Fruit fly (Drosophila melanogaster): Measurements from ENCODE around the gene jus.

Gene jus

DNA sequence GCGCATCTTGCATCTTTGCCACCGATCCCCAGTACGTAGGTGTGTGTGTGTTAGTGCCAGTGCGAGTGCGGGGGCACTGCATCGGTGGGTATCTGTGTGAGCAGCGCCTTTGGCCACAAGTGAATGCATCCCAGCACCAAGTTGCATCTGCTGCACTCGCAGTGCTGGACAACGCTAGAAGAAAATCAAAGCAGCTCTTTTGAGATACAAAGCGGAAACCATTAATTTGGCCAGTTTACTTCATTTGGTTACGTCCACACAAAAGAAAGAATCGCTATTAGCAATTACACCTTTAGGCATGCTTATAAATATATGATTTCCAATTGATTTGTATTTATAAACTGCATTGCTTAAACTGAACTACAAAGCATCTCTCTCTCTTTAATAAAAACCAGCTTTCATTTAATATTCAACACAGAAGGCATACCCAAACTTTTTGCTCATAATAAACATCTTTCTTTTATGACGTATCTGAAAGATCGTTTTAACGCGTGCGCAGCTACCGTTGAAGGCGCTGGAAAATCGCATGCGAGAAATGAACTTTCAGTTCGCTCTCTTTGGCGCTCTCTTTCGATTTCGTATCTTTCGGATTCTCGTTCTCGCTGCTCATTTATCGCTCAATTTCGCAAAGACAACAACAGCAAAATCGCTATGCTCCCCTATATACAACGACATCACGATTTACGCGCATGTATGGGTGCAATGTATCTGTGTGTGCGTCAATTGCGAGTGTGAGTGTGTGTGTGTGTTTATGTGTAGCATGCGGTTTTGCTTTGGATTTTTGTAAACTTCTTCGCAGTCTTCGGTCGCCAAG, 11.6 kb upstream of the jus start:
- peak; percentile 31 for TF ChIP-seq brk (GFP tag; optimal IDR thresholded peaks at IDR 0.05)
- peak; percentile 2 for TF ChIP-seq Rel (GFP tag; optimal IDR thresholded peaks at IDR 0.05)
- TF ChIP-seq Rel (tag; optimal IDR thresholded peaks at IDR 0.05) = no peak
- TF ChIP-seq Dif (GFP tag; optimal IDR thresholded peaks at IDR 0.05; ENCODE audit: partially characterized antibody) = peak; percentile 20
- TF ChIP-seq Vsx2 (GFP tag; optimal IDR thresholded peaks at IDR 0.05; ENCODE audit: partially characterized antibody) = peak; percentile 41
- TF ChIP-seq dsf (GFP tag; optimal IDR thresholded peaks at IDR 0.05; ENCODE audit: borderline replicate concordance) = no peak
- TF ChIP-seq CG9705 (GFP tag; optimal IDR thresholded peaks at IDR 0.05) = no peak
- TF ChIP-seq sage (GFP tag; optimal IDR thresholded peaks at IDR 0.05) = peak; percentile 10

DNA sequence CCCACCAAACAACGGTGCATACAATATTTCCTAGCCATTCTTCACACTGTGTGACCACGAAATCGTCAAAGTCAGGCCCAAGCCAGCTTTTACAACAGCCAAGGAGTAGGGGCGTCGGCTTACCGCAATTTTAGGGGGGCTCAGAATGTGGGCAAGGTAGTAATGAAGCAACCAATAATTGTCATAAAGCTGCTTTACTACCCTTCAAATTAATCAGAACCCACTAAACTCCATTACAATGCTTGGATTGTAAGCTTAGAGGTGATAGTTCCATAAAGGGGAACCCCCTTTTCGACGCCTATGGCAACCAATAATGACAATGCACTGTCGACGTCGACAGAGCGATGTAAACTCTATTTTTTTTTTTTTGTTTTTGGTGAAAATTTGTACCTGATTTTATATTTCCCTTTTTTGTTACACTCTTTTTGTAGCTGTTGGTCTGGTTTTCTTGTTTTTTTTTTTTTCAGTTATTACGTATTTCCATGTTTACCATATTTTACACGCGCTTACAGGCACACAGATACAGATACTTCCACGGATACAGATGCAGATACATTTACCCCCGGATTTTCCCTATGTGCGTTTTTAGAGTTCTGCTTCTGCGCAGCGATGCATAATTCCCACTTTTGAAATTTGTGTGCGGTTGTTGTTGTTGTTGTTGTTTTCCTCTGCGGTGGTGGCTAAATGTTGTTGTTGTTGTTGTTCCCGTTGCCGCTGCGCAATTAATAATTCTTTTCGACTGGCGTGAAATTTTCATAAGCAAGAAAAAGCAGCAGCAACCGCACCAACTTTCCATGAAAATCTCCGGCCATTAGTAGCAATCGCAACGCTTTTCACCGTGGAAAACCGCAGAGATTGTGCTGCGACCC, 10.1 kb upstream of the jus start:
- TF ChIP-seq CrebA (GFP tag; optimal IDR thresholded peaks at IDR 0.05; ENCODE audit: borderline replicate concordance) = no peak
- TF ChIP-seq N (GFP tag; optimal IDR thresholded peaks at IDR 0.05) = no peak
- peak; percentile 50 for TF ChIP-seq sv (GFP tag; optimal IDR thresholded peaks at IDR 0.05)
- no peak for TF ChIP-seq CG32264 (GFP tag; optimal IDR thresholded peaks at IDR 0.05)

DNA sequence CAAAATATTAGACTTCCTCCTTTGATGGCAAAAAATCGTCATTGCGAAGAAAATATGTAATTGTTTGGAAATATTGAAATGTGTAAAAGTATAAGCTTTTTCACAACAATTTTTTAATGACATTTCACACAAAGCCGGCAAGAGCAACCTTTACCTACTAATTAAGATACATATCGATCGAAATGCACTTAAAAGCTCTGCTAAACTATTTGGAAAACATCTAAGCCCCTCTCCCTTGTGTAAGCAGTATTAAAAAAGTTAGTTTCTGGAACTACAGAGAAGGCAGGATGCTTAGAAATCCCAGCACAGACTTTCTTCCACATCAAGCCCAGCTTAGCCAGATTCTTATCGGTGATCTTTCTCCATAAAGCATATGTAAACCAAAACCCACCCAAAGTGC, 9.2 kb upstream of the jus start, which contains the start of gene Cyt-c1L:
Cyt-c1L (minus strand) TSS at position 101 of the 400 bp plus-strand sequence.
- TF ChIP-seq jim (GFP tag; optimal IDR thresholded peaks at IDR 0.05) = no peak
- TF ChIP-seq br (GFP tag; optimal IDR thresholded peaks at IDR 0.05) = no peak
- no peak for TF ChIP-seq foxo (GFP tag; optimal IDR thresholded peaks at IDR 0.05)
- no peak for TF ChIP-seq CrebA (GFP tag; optimal IDR thresholded peaks at IDR 0.05; ENCODE audit: borderline replicate concordance)
- no peak for TF ChIP-seq lola (GFP tag; optimal IDR thresholded peaks at IDR 0.05)
- TF ChIP-seq Abd-B (GFP tag; optimal IDR thresholded peaks at IDR 0.05) = no peak
- TF ChIP-seq Dfd (GFP tag; optimal IDR thresholded peaks at IDR 0.05) = no peak
- TF ChIP-seq sv (GFP tag; optimal IDR thresholded peaks at IDR 0.05) = no peak
- no peak for TF ChIP-seq N (GFP tag; optimal IDR thresholded peaks at IDR 0.05)

DNA sequence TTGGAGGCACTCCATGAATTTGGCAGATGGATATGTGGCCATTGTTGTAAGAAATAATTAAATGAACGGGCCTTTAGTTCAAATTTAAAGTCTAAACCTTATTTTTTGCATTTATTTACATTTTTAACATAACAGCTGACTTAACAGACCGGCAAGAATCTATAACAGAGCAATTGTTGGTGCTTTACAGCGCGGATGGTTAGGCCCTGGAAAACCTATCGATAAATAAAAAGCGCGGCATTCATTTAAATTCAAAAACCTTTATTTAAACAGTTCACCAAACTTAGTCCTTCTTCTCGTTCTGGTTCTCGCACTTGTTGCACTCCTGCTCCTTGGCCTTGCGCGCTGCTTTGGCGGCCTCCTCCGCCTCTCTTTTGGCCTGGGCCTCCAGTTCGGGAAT, 7.6 kb upstream of the jus start, which contains the start of gene Mesh1:
Mesh1 (minus strand) TSS at position 108 of the 400 bp plus-strand sequence.
- TF ChIP-seq ey (GFP tag; optimal IDR thresholded peaks at IDR 0.05) = no peak
- no peak for TF ChIP-seq rgr (GFP tag; optimal IDR thresholded peaks at IDR 0.05)
- no peak for TF ChIP-seq sv (GFP tag; optimal IDR thresholded peaks at IDR 0.05)
- TF ChIP-seq OdsH (GFP tag; optimal IDR thresholded peaks at IDR 0.05) = no peak
- TF ChIP-seq HLH106 (tag; optimal IDR thresholded peaks at IDR 0.05) = no peak

DNA sequence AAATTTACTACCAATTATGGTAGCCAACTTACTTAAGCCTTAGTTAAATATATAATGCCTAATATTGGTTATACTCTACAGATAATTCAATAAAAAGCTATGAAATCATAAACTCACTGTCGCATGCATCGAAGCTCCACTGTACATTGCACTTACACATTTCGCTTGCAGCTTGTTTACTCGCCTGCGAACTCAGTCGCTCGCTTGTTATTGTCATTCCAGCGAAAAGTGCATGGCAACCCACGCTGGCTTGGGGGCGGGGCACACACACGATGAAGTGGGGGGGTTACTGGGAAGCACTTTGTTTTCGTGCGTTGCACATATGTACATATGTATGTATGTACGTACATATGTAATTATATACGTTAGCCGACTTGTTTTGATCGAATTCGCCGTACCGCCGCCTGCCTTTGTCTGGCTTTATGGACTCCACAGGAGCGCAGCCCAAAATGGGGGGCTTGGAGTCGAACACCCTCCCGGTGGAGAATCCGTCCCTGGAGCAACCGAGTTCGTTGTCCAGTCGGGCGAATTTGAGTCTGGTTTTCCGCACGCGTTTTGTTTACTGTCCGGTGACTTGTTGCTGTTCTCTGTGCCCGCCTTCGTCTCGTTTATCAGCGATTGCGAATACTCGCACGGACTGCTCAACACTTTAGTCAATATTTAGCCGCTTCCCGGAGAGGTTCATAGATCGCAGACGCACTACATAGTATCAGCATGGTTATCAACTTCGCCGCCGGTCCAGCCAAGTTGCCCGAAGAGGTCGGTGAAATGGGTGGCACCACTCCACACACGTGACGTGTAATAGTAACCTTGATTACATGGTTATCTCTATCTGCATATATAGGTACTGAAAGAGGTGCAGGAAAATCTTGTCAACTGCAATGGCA, 5.3 kb upstream of the jus start, which contains the start of gene CG11899:
CG11899 (plus strand) TSS at position 648 of the 887 bp plus-strand sequence.
- peak; percentile 94 for TF ChIP-seq Vsx2 (GFP tag; optimal IDR thresholded peaks at IDR 0.05; ENCODE audit: partially characterized antibody)
- TF ChIP-seq Abd-B (GFP tag; optimal IDR thresholded peaks at IDR 0.05) = no peak
- no peak for TF ChIP-seq usp (GFP tag; optimal IDR thresholded peaks at IDR 0.05)
- TF ChIP-seq sage (GFP tag; optimal IDR thresholded peaks at IDR 0.05) = peak; percentile 90
- peak; percentile 87 for TF ChIP-seq ey (GFP tag; optimal IDR thresholded peaks at IDR 0.05)
- TF ChIP-seq CG32264 (GFP tag; optimal IDR thresholded peaks at IDR 0.05) = peak; percentile 82
- no peak for TF ChIP-seq brk (GFP tag; optimal IDR thresholded peaks at IDR 0.05)
- no peak for TF ChIP-seq dsf (GFP tag; optimal IDR thresholded peaks at IDR 0.05; ENCODE audit: borderline replicate concordance)
- TF ChIP-seq h (GFP tag; optimal IDR thresholded peaks at IDR 0.05) = peak; percentile 98
- peak; percentile 82 for TF ChIP-seq HLH106 (tag; optimal IDR thresholded peaks at IDR 0.05)
- TF ChIP-seq Hr83 (GFP tag; optimal IDR thresholded peaks at IDR 0.05; ENCODE audit: poor library complexity, severe bottlenecking) = peak; percentile 94
- TF ChIP-seq Sp1 (GFP tag; optimal IDR thresholded peaks at IDR 0.05) = peak; percentile 69
- peak; percentile 91 for TF ChIP-seq fru (GFP tag; optimal IDR thresholded peaks at IDR 0.05)
- TF ChIP-seq GATAd (GFP tag; optimal IDR thresholded peaks at IDR 0.05) = peak; percentile 43
- TF ChIP-seq lola (GFP tag; optimal IDR thresholded peaks at IDR 0.05) = no peak
- peak; percentile 15 to 47 for TF ChIP-seq dl (GFP tag; optimal IDR thresholded peaks at IDR 0.05; ENCODE audit: insufficient read depth in 1 of 2, partially characterized antibody in 2 of 2)
- TF ChIP-seq Dif (GFP tag; optimal IDR thresholded peaks at IDR 0.05; ENCODE audit: partially characterized antibody) = peak; percentile 86
- TF ChIP-seq psq (GFP tag; optimal IDR thresholded peaks at IDR 0.05) = peak; percentile 96
- TF ChIP-seq rgr (GFP tag; optimal IDR thresholded peaks at IDR 0.05) = peak; percentile 82
- peak; percentile 86 for TF ChIP-seq OdsH (GFP tag; optimal IDR thresholded peaks at IDR 0.05)
- TF ChIP-seq Rel (GFP tag; optimal IDR thresholded peaks at IDR 0.05) = peak; percentile 85
- peak; percentile 86 for TF ChIP-seq Rel (tag; optimal IDR thresholded peaks at IDR 0.05)
- peak; percentile 97 for TF ChIP-seq woc (GFP tag; optimal IDR thresholded peaks at IDR 0.05)
- peak; percentile 31 to 97 for TF ChIP-seq foxo (GFP tag; optimal IDR thresholded peaks at IDR 0.05)
- peak; percentile 61 for TF ChIP-seq dmrt93B (GFP tag; optimal IDR thresholded peaks at IDR 0.05)
- TF ChIP-seq Hnf4 (GFP tag; optimal IDR thresholded peaks at IDR 0.05) = peak; percentile 92
- peak; percentile 94 for TF ChIP-seq br (GFP tag; optimal IDR thresholded peaks at IDR 0.05)

All from whole organism, wandering third instar larva.